Fruit fly (Drosophila melanogaster) whole organism, embryonic: ENCODE data around the gene aph-1.

Experiments
- cato ChIP-seq: fragments of 200-800 bp; sonication (Bioruptor generic); optimal IDR thresholded peaks from 2 replicates; lab custom pipeline; 2016; ENCODE audit warnings: missing biosample characterization, missing genetic modification characterization, borderline replicate concordance
- ttk ChIP-seq: fragments of 200-800 bp; sonication (Bioruptor generic); IDR thresholded peaks from 2 replicates; pipeline ENCODE4 v2.1.2; 2022; ENCODE audit warnings: missing biosample characterization, missing genetic modification characterization

DNA sequence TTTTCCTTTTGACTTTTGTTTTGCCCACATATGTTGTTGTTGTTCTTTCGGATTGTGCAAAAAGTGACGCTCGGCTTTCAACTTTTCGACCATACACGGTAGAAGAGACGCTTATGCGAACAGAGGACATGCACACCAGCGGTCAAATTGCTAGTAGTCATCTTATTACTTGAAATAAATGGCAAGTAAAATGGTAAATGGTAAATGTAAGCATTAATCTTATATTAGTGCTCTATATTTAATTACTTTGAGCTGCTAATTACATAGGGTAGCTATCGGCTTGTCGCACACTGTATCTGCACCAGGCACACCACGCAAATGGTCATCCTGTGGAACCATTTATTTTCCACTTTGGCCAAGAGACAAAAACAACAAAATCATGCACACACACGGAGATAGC lies 44.7 kb upstream of the aph-1 start:
- TF ChIP-seq cato (GFP tag; lab: Kevin White, UChicago), result no peak
- TF ChIP-seq ttk, result no peak
